Worm (Caenorhabditis elegans) whole organism, L3 larva: Measurements from ENCODE around the gene F57F5.3.

Experiments used
- R02D3.7 ChIP-seq: fragments of 150-350 bp; optimal IDR thresholded peaks from 2 replicates; lab custom pipeline; 2014; ENCODE audit warnings: missing biosample characterization, missing genetic modification characterization
- aly-2 ChIP-seq: fragments of 150-350 bp; optimal IDR thresholded peaks from 2 replicates; lab custom pipeline; 2014; ENCODE audit warnings: missing biosample characterization, missing genetic modification characterization
- ama-1 ChIP-seq: fragments of 150-350 bp; optimal IDR thresholded peaks from 2 replicates; lab custom pipeline; 2018
- ceh-16 ChIP-seq: sonication (generic microtip); optimal IDR thresholded peaks from 2 replicates; lab custom pipeline; 2017; ENCODE audit warnings: missing biosample characterization, missing genetic modification characterization
- ceh-28 ChIP-seq: fragments of 150-350 bp; optimal IDR thresholded peaks from 2 replicates; lab custom pipeline; 2014; ENCODE audit warnings: missing biosample characterization, missing genetic modification reagents, missing genetic modification characterization
- ceh-82 ChIP-seq: fragments of 150-350 bp; optimal IDR thresholded peaks from 2 replicates; lab custom pipeline; 2014; ENCODE audit warnings: missing biosample characterization, missing genetic modification characterization
- ceh-9 ChIP-seq: sonication (generic microtip); optimal IDR thresholded peaks from 2 replicates; lab custom pipeline; 2018; ENCODE audit warnings: missing biosample characterization, missing genetic modification characterization
- daf-12 ChIP-seq: fragments of 150-350 bp; optimal IDR thresholded peaks from 2 replicates; lab custom pipeline; 2014; ENCODE audit warnings: missing biosample characterization, missing genetic modification reagents, missing genetic modification characterization
- egl-27 ChIP-seq: sonication (generic microtip); optimal IDR thresholded peaks from 4 replicates; lab custom pipeline; 2017; ENCODE audit warnings: missing biosample characterization, missing genetic modification reagents, missing genetic modification characterization
- egl-5 ChIP-seq: fragments of 150-350 bp; optimal IDR thresholded peaks from 2 replicates; lab custom pipeline; 2017; ENCODE audit warnings: missing biosample characterization, missing genetic modification reagents, missing genetic modification characterization, inconsistent platforms
- elt-1 ChIP-seq: fragments of 150-350 bp; optimal IDR thresholded peaks from 2 replicates; lab custom pipeline; 2014; ENCODE audit warnings: missing biosample characterization, missing genetic modification characterization
- elt-2 ChIP-seq: sonication (generic microtip); optimal IDR thresholded peaks from 2 replicates; lab custom pipeline; 2016; ENCODE audit warnings: missing genetic modification reagents, mild to moderate bottlenecking, missing genetic modification characterization, missing compliant biosample characterization
- elt-3 ChIP-seq, 3 experiments: fragments of 150-350 bp in 1 of 3; sonication (generic microtip) in 2 of 3; optimal IDR thresholded peaks; 2 replicates in 2 of 3; 4 replicates in 1 of 3; lab custom pipeline; 2014 to 2017; ENCODE audit warnings: missing biosample characterization in 3 of 3, missing genetic modification characterization in 3 of 3
- fos-1 ChIP-seq: fragments of 150-350 bp; optimal IDR thresholded peaks from 2 replicates; lab custom pipeline; 2014; ENCODE audit warnings: missing biosample characterization, missing genetic modification characterization
- hmg-11 ChIP-seq: sonication (generic microtip); optimal IDR thresholded peaks from 2 replicates; lab custom pipeline; 2016; ENCODE audit warnings: missing genetic modification characterization, missing compliant biosample characterization
- jun-1 ChIP-seq: fragments of 150-350 bp; optimal IDR thresholded peaks from 2 replicates; lab custom pipeline; 2014; ENCODE audit warnings: missing biosample characterization, missing genetic modification reagents, missing genetic modification characterization
- lin-39 ChIP-seq: fragments of 150-350 bp; optimal IDR thresholded peaks from 2 replicates; lab custom pipeline; 2018; ENCODE audit warnings: missing biosample characterization, missing genetic modification reagents, missing genetic modification characterization
- lsy-12 ChIP-seq: sonication (generic microtip); optimal IDR thresholded peaks from 2 replicates; lab custom pipeline; 2016; ENCODE audit warnings: mild to moderate bottlenecking, missing genetic modification characterization, missing compliant biosample characterization
- mdl-1 ChIP-seq: fragments of 150-350 bp; optimal IDR thresholded peaks from 2 replicates; lab custom pipeline; 2014; ENCODE audit warnings: missing biosample characterization, missing genetic modification characterization
- nfya-1 ChIP-seq: sonication (generic microtip); optimal IDR thresholded peaks from 2 replicates; lab custom pipeline; 2017; ENCODE audit warnings: missing genetic modification characterization, mild to moderate bottlenecking, missing compliant biosample characterization, antibody characterized with exemption, moderate library complexity; ENCODE audit not compliant: insufficient read depth
- nhr-11 ChIP-seq: fragments of 150-350 bp; optimal IDR thresholded peaks from 2 replicates; lab custom pipeline; 2014; ENCODE audit warnings: missing biosample characterization, missing genetic modification characterization
- nhr-23 ChIP-seq: fragments of 150-350 bp; optimal IDR thresholded peaks from 2 replicates; lab custom pipeline; 2014; ENCODE audit warnings: missing biosample characterization, missing genetic modification reagents, missing genetic modification characterization
- nhr-237 ChIP-seq: fragments of 150-350 bp; optimal IDR thresholded peaks from 2 replicates; lab custom pipeline; 2014; ENCODE audit warnings: missing biosample characterization, missing genetic modification characterization
- nhr-25 ChIP-seq: sonication (generic microtip); optimal IDR thresholded peaks from 2 replicates; lab custom pipeline; 2017; ENCODE audit warnings: missing biosample characterization, missing genetic modification characterization
- nhr-28 ChIP-seq: fragments of 150-350 bp; optimal IDR thresholded peaks from 2 replicates; lab custom pipeline; 2014; ENCODE audit warnings: missing biosample characterization, missing genetic modification characterization
- nhr-43 ChIP-seq: sonication (generic microtip); optimal IDR thresholded peaks from 2 replicates; lab custom pipeline; 2016; ENCODE audit warnings: mild to moderate bottlenecking, missing genetic modification characterization, missing compliant biosample characterization; ENCODE audit not compliant: poor library complexity, severe bottlenecking
- nhr-67 ChIP-seq: fragments of 150-350 bp; optimal IDR thresholded peaks from 2 replicates; lab custom pipeline; 2014; ENCODE audit warnings: missing biosample characterization, missing genetic modification characterization
- nhr-76 ChIP-seq: fragments of 150-350 bp; sonication (generic microtip); optimal IDR thresholded peaks from 5 replicates; lab custom pipeline; 2014; ENCODE audit warnings: missing biosample characterization, missing genetic modification characterization
- nhr-77 ChIP-seq: fragments of 150-350 bp; optimal IDR thresholded peaks from 2 replicates; lab custom pipeline; 2014; ENCODE audit warnings: missing biosample characterization, missing genetic modification characterization
- pha-4 ChIP-seq: fragments of 150-350 bp; optimal IDR thresholded peaks from 2 replicates; lab custom pipeline; 2014; ENCODE audit warnings: missing biosample characterization, missing genetic modification reagents, missing genetic modification characterization
- pqm-1 ChIP-seq: fragments of 150-350 bp; optimal IDR thresholded peaks from 2 replicates; lab custom pipeline; 2017; ENCODE audit warnings: missing biosample characterization, missing genetic modification characterization, inconsistent platforms
- sea-2 ChIP-seq: fragments of 150-350 bp; sonication (generic microtip); optimal IDR thresholded peaks from 4 replicates; lab custom pipeline; 2014; ENCODE audit warnings: missing biosample characterization, missing genetic modification reagents, missing genetic modification characterization
- skn-1 ChIP-seq: fragments of 150-350 bp; optimal IDR thresholded peaks from 2 replicates; lab custom pipeline; 2014; ENCODE audit warnings: missing biosample characterization, missing genetic modification characterization
- snpc-4 ChIP-seq: fragments of 150-350 bp; optimal IDR thresholded peaks from 2 replicates; lab custom pipeline; 2014; ENCODE audit warnings: missing biosample characterization, missing genetic modification characterization
- tbx-2 ChIP-seq: sonication (generic microtip); optimal IDR thresholded peaks from 2 replicates; lab custom pipeline; 2016; ENCODE audit warnings: mild to moderate bottlenecking, missing genetic modification characterization, missing compliant biosample characterization
- unc-62 ChIP-seq: fragments of 150-350 bp; sonication (generic microtip); optimal IDR thresholded peaks from 4 replicates; lab custom pipeline; 2014; ENCODE audit warnings: missing biosample characterization, missing genetic modification reagents, missing genetic modification characterization
- ztf-11 ChIP-seq: fragments of 150-350 bp; optimal IDR thresholded peaks from 2 replicates; lab custom pipeline; 2014; ENCODE audit warnings: missing biosample characterization, missing genetic modification characterization
- ztf-4 ChIP-seq: fragments of 150-350 bp; optimal IDR thresholded peaks from 2 replicates; lab custom pipeline; 2014; ENCODE audit warnings: missing biosample characterization, missing genetic modification characterization

Gene F57F5.3

DNA sequence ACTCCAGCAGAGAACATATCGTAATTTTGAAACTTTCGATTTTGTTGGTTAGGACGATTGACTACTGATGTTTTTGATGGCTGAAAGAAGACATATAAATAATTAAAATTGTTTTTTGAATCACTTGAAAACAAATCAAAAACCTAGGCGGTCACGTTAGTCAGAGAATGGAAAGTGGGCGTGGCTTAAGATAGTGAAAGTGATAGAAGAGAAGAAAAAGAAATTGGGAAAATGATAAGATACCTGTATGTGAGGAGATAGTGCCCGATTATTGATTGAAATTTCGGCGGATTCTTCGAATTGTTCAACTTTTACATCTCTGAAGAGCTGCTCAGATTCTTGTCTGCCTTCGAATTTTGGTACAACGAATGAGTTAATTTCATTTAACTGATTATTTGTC lies 5.3 kb upstream of the F57F5.3 start:
- TF ChIP-seq ama-1 (lab: Kevin White, UChicago) (no peak), elt-2 (tag; lab: Kevin White, UChicago) (peak; percentile 0), ceh-16 (tag; lab: Kevin White, UChicago) (no peak), pqm-1 (tag; lab: Kevin White, UChicago) (no peak), skn-1 (tag; lab: Kevin White, UChicago) (no peak), elt-3 (tag; optimal IDR thresholded peaks at IDR 0.05; lab: Kevin White, UChicago) (peak in 1 of 3 experiments; percentile 16), nhr-23 (tag; lab: Kevin White, UChicago) (no peak), ztf-11 (tag; lab: Kevin White, UChicago) (no peak)

DNA sequence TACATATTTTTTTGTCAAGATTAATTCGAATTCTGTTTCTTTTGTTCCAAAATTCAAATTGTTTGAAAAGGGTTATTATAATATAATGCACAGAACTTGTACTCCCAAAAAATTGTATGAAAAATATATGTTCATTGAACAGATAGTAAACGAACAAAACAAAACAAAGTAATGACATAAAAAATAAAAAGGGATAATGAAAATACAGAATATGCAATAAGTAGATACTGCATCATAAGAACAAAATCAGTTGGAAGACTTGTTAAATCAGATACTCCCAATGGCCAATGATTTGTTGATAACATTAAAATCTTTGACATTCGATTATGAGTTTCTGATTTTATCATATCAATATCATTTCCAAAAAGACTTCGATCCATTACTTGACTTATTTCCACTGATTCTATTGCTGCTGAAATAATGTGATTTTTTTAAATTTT lies 1.9 kb downstream of the F57F5.3 start:
- TF ChIP-seq elt-1 (tag; lab: Kevin White, UChicago) (no peak), mdl-1 (tag; lab: Kevin White, UChicago) (no peak), ztf-11 (tag; lab: Kevin White, UChicago) (no peak), jun-1 (tag; lab: Kevin White, UChicago) (peak; percentile 4), elt-2 (tag; lab: Kevin White, UChicago) (peak; percentile 35), aly-2 (tag; lab: Kevin White, UChicago) (peak; percentile 77), egl-5 (tag; lab: Kevin White, UChicago) (no peak), ceh-28 (peak; percentile 43), fos-1 (peak; percentile 1)

DNA sequence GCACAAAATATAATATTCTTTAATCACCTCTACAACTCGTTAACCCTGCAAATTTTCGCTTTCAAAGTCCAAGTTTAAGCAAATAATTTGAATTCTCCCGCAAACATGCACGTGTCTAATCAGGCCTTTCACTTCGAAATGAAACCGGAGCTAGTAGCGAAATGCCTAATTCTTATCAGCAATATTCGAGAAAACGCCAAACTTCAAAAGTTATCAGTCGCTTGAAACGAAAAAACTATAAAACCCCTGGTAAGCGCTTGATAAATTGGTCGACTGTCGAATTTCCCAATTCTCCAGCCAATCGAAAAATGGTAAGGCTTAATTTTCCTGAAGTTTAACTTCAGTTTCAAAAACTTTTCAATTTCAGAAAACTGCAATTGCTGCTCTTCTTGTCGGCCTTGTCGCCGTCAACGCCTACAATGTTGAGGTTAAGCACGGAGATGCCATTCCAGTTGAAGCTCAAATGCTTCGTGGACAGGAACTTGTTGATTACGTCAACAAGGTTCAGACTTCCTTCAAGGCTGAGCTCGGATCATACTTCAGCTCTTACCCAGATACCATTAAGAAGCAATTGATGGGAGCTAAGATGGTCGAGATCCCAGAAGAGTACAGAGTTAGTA lies 3.4 kb downstream of the F57F5.3 start, which contains the start of gene cpr-9:
Gene cpr-9, plus strand, starts transcription at position 188 of the 620 bp plus-strand sequence.
- peak; percentile 54 for TF ChIP-seq pha-4
- TF ChIP-seq elt-2 (tag; lab: Kevin White, UChicago): peak; percentile 93
- no peak for TF ChIP-seq nhr-11 (tag; lab: Kevin White, UChicago)
- TF ChIP-seq nfya-1 (tag; lab: Kevin White, UChicago): no peak
- TF ChIP-seq pqm-1 (tag; lab: Kevin White, UChicago): peak; percentile 94
- no peak for TF ChIP-seq daf-12 (tag; lab: Kevin White, UChicago)

DNA sequence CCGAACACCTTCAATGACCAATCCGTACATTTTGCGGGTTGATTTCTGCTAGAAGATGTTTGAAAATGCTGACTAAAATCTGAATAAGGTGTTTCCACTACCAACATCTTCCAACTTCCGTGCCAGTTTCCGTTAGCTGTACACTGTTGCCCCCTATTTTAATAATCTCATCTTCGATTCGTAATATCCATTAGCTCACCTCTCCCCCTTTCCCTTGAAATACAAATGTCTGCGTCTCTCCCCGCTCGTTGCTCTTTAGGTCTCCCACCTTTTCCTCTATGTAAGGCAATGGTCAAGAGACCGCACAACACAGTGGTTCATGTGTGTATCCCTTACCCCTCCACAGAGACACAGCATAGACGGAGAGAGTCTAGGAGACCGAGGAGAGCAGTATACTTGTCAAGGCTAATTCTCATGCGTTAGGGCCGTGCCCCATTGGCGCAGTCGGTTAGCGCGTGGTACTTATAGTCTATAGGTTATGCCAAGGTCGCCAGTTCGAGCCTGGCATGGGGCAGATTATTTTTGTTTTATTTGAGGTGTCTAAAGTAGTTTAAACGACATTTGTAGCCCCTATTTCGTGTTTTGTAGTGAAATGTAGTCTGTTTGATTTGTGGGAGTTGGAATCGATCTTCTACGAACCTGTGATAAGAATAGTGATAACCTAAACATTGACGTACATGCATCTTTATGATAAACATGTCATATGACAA lies 4.5 kb downstream of the F57F5.3 start, which contains the start of gene gcy-33:
Gene gcy-33, minus strand, starts transcription at position 51 of the 710 bp plus-strand sequence.
- TF ChIP-seq nfya-1 (tag; lab: Kevin White, UChicago) (peak; percentile 78), nhr-67 (no peak), ama-1 (lab: Kevin White, UChicago) (no peak), egl-5 (tag; lab: Kevin White, UChicago) (peak; percentile 75), ceh-82 (tag; lab: Kevin White, UChicago) (peak; percentile 61), fos-1 (peak; percentile 62), lsy-12 (tag; lab: Kevin White, UChicago) (peak; percentile 84), tbx-2 (tag; lab: Kevin White, UChicago) (peak; percentile 78), nhr-76 (tag; lab: Kevin White, UChicago) (peak; percentile 6), nhr-77 (peak; percentile 36), hmg-11 (tag; lab: Kevin White, UChicago) (peak; percentile 99), elt-3 (tag; optimal IDR thresholded peaks at IDR 0.05; lab: Kevin White, UChicago) (no peak), jun-1 (tag; lab: Kevin White, UChicago) (peak; percentile 65), nhr-11 (tag; lab: Kevin White, UChicago) (no peak), aly-2 (tag; lab: Kevin White, UChicago) (peak; percentile 16), nhr-25 (tag; lab: Kevin White, UChicago) (peak; percentile 71), egl-27 (tag; lab: Kevin White, UChicago) (peak; percentile 80), lin-39 (tag; lab: Kevin White, UChicago) (peak; percentile 81), nhr-23 (tag; lab: Kevin White, UChicago) (peak; percentile 48), R02D3.7 (peak; percentile 64), nhr-28 (tag; lab: Kevin White, UChicago) (no peak), ztf-4 (tag; lab: Kevin White, UChicago) (peak; percentile 15), ceh-28 (peak; percentile 67), ceh-9 (tag; lab: Kevin White, UChicago) (no peak), pha-4 (peak; percentile 79), unc-62 (no peak), nhr-43 (tag; lab: Kevin White, UChicago) (peak; percentile 91), snpc-4 (peak; percentile 30), elt-2 (tag; lab: Kevin White, UChicago) (peak; percentile 94), nhr-237 (no peak), sea-2 (GFP tag; lab: Kevin White, UChicago) (peak; percentile 60), pqm-1 (tag; lab: Kevin White, UChicago) (peak; percentile 97)
